Comparison of ENCODE assay signal across 2 worm cellular contexts in the genomic region with DNA sequence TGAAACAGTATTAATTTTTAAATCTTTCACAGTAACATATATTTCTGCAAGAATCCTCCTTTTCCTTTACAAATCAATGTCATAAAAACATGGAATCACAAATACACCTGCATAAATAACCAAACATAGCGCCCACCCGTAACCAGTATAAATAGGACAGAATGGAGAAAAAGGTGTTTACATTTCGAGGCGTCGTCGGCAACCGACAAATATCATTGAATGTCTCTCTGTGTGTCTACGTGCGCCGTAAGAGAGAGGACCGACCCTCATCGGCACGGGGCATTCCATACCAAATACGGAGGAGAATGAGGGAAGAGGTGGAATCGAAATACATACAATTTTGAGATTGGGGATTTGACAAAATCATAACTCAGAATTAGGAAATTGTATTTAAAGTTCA.
TF ChIP-seq lines count a peak whose summit lies in the region.

No protein-coding gene starts in this region.

TF ChIP-seq in whole organism, L1 larva, 84 proteins besides CTCF, POLR2A, EP300 and RAD21 (continued from another document):
- TF ChIP-seq hlh-4 (tag; optimal IDR thresholded peaks at IDR 0.05; lab: Kevin White, UChicago) (no peak), nhr-11 (tag; optimal IDR thresholded peaks at IDR 0.05; lab: Kevin White, UChicago) (no peak), aha-1 (tag; optimal IDR thresholded peaks at IDR 0.05; lab: Kevin White, UChicago) (no peak), mep-1 (tag; optimal IDR thresholded peaks at IDR 0.05; lab: Kevin White, UChicago) (peak; percentile 71), irx-1 (tag; optimal IDR thresholded peaks at IDR 0.05; lab: Kevin White, UChicago) (no peak), lin-15B (tag; optimal IDR thresholded peaks at IDR 0.05; lab: Kevin White, UChicago) (no peak), unc-30 (tag; optimal IDR thresholded peaks at IDR 0.05; lab: Kevin White, UChicago) (no peak), jun-1 (tag; optimal IDR thresholded peaks at IDR 0.05; lab: Kevin White, UChicago) (no peak), ceh-90 (tag; optimal IDR thresholded peaks at IDR 0.05; lab: Kevin White, UChicago) (no peak), ets-5 (GFP tag; IDR thresholded peaks at IDR 0.05; lab: Robert Waterston, UW) (no peak), mdl-1 (tag; optimal IDR thresholded peaks at IDR 0.05; lab: Kevin White, UChicago) (no peak), nhr-20 (tag; optimal IDR thresholded peaks at IDR 0.05; lab: Kevin White, UChicago) (peak; percentile 2), lin-35 (GFP tag; optimal IDR thresholded peaks at IDR 0.05; lab: Kevin White, UChicago) (no peak), sox-4 (tag; optimal IDR thresholded peaks at IDR 0.05; lab: Kevin White, UChicago) (no peak), pqm-1 (tag; optimal IDR thresholded peaks at IDR 0.05; lab: Kevin White, UChicago) (no peak), nhr-84 (tag; optimal IDR thresholded peaks at IDR 0.05; lab: Kevin White, UChicago) (no peak), nhr-47 (tag; optimal IDR thresholded peaks at IDR 0.05; lab: Kevin White, UChicago) (peak; percentile 1), lin-13 (GFP tag; optimal IDR thresholded peaks at IDR 0.05; lab: Kevin White, UChicago) (no peak), Y116A8C.19 (tag; optimal IDR thresholded peaks at IDR 0.05; lab: Kevin White, UChicago; ENCODE audit: borderline replicate concordance) (no peak), lir-3 (tag; optimal IDR thresholded peaks at IDR 0.05; lab: Kevin White, UChicago; ENCODE audit: poor library complexity) (no peak), isw-1 (GFP tag; IDR thresholded peaks at IDR 0.05; lab: Robert Waterston, UW) (no peak), elt-3 (tag; optimal IDR thresholded peaks at IDR 0.05; lab: Kevin White, UChicago) (no peak), blmp-1 (tag; optimal IDR thresholded peaks at IDR 0.05; lab: Kevin White, UChicago) (peak; percentile 45), C34B4.2 (tag; optimal IDR thresholded peaks at IDR 0.05; lab: Kevin White, UChicago) (no peak), dpl-1 (GFP tag; optimal IDR thresholded peaks at IDR 0.05; lab: Kevin White, UChicago) (no peak), pax-3 (tag; optimal IDR thresholded peaks at IDR 0.05; lab: Kevin White, UChicago) (no peak), swsn-7 (tag; optimal IDR thresholded peaks at IDR 0.05; lab: Kevin White, UChicago) (peak; percentile 35), hpl-2 (GFP tag; optimal IDR thresholded peaks at IDR 0.05; lab: Kevin White, UChicago) (no peak), fkh-4 (tag; optimal IDR thresholded peaks at IDR 0.05; lab: Kevin White, UChicago; ENCODE audit: borderline replicate concordance) (no peak), F16B12.6 (tag; optimal IDR thresholded peaks at IDR 0.05; lab: Kevin White, UChicago) (no peak), nhr-85 (tag; lab: Kevin White, UChicago) (peak; percentile 36), snpc-4 (tag; optimal IDR thresholded peaks at IDR 0.05; lab: Kevin White, UChicago) (peak; percentile 67), efl-1 (optimal IDR thresholded peaks at IDR 0.05; lab: Kevin White, UChicago) (no peak), efl-1 (GFP tag; optimal IDR thresholded peaks at IDR 0.05 in 1 of 2; lab: Kevin White, UChicago) (peak in 1 of 2 experiments; percentile 88), ceh-8 (GFP tag; optimal IDR thresholded peaks at IDR 0.05; lab: Kevin White, UChicago) (no peak), snu-23 (GFP tag; optimal IDR thresholded peaks at IDR 0.05; lab: Kevin White, UChicago) (peak; percentile 62), nhr-90 (tag; optimal IDR thresholded peaks at IDR 0.05; lab: Kevin White, UChicago; ENCODE audit: poor library complexity) (no peak)

TF ChIP-seq in whole organism, L2 larva, 48 proteins besides CTCF, POLR2A, EP300 and RAD21 (continued from another document):
- TF ChIP-seq ztf-1 (GFP tag; conservative IDR thresholded peaks at IDR 0.05; lab: Robert Waterston, UW) (no peak), Y55F3AM.14 (GFP tag; optimal IDR thresholded peaks at IDR 0.05; lab: Kevin White, UChicago) (no peak)
